Worm (Caenorhabditis elegans) whole organism, early embryonic: Measurements from ENCODE around the gene hlh-10.

Experiments
- F13C5.2 ChIP-seq: sonication (generic microtip); optimal IDR thresholded peaks from 2 replicates; lab custom pipeline; 2017; ENCODE audit warnings: mild to moderate bottlenecking, missing genetic modification characterization, inconsistent platforms, missing compliant biosample characterization
- aly-1 ChIP-seq: sonication (generic microtip); optimal IDR thresholded peaks from 2 replicates; lab custom pipeline; 2016; ENCODE audit warnings: missing genetic modification characterization, missing compliant biosample characterization
- ama-1 ChIP-seq: fragments of 150-350 bp; optimal IDR thresholded peaks from 2 replicates; lab custom pipeline; 2014
- ceh-13 ChIP-seq: fragments of 200-800 bp; sonication (Bioruptor generic); optimal IDR thresholded peaks from 2 replicates; lab custom pipeline; 2018; ENCODE audit warnings: mild to moderate bottlenecking, missing genetic modification characterization, missing compliant biosample characterization
- ceh-36 ChIP-seq: sonication (generic microtip); optimal IDR thresholded peaks from 2 replicates; lab custom pipeline; 2016; ENCODE audit warnings: missing genetic modification characterization, inconsistent platforms, missing compliant biosample characterization
- ets-7 ChIP-seq: sonication (generic microtip); optimal IDR thresholded peaks from 2 replicates; lab custom pipeline; 2016; ENCODE audit warnings: missing genotype, missing genetic modification characterization, missing compliant biosample characterization
- flt-1 ChIP-seq: fragments of 200-800 bp; sonication (Bioruptor generic); IDR thresholded peaks from 2 replicates; pipeline ENCODE4 v1.3.6; 2022; ENCODE audit warnings: missing genetic modification characterization, missing compliant biosample characterization
- hmg-4 ChIP-seq: fragments of 200-800 bp; sonication (Bioruptor generic); optimal IDR thresholded peaks from 2 replicates; lab custom pipeline; 2018; ENCODE audit warnings: mild to moderate bottlenecking, missing genetic modification characterization, missing compliant biosample characterization
- hnd-1 ChIP-seq: sonication (generic microtip); optimal IDR thresholded peaks from 2 replicates; lab custom pipeline; 2016; ENCODE audit warnings: missing genetic modification characterization, missing compliant biosample characterization
- scrt-1 ChIP-seq: fragments of 200-800 bp; sonication (Bioruptor generic); IDR thresholded peaks from 2 replicates; pipeline ENCODE4 v1.3.6; 2022; ENCODE audit warnings: missing genetic modification characterization, missing compliant biosample characterization
- sea-1 ChIP-seq: fragments of 200-800 bp; sonication (Bioruptor generic); conservative IDR thresholded peaks from 2 replicates; pipeline ENCODE4 v1.3.6; 2022; ENCODE audit warnings: missing genetic modification characterization, missing compliant biosample characterization
- tbx-11 ChIP-seq: fragments of 200-800 bp; sonication (Bioruptor generic); IDR thresholded peaks from 2 replicates; pipeline ENCODE4 v1.3.6; 2022; ENCODE audit warnings: missing genetic modification characterization, missing compliant biosample characterization
- tbx-37 ChIP-seq: fragments of 200-800 bp; sonication (Bioruptor generic); conservative IDR thresholded peaks from 2 replicates; pipeline ENCODE4 v1.3.6; 2022; ENCODE audit warnings: missing genetic modification reagents, missing genetic modification characterization, missing compliant biosample characterization
- tra-4 ChIP-seq: sonication (generic microtip); optimal IDR thresholded peaks from 2 replicates; lab custom pipeline; 2017; ENCODE audit warnings: missing genetic modification characterization, missing compliant biosample characterization

ce11 chrV:9255480-9255879 is 26.5 kb downstream of the hlh-10 start:
- no peak for TF ChIP-seq hnd-1 (tag; lab: Kevin White, UChicago)
- no peak for TF ChIP-seq aly-1
- TF ChIP-seq tbx-37 (GFP tag; lab: Robert Waterston, UW) = no peak
- TF ChIP-seq sea-1 (GFP tag; lab: Robert Waterston, UW) = no peak
- no peak for TF ChIP-seq tra-4
- TF ChIP-seq ets-7 (tag; lab: Kevin White, UChicago) = no peak
- TF ChIP-seq scrt-1 (GFP tag; lab: Robert Waterston, UW) = no peak
- TF ChIP-seq ceh-36 (tag; lab: Kevin White, UChicago) = no peak
- TF ChIP-seq tbx-11 (GFP tag; lab: Robert Waterston, UW) = no peak
- TF ChIP-seq ceh-13 (GFP tag; lab: Kevin White, UChicago) = no peak
- TF ChIP-seq flt-1 (GFP tag; lab: Robert Waterston, UW) = no peak
- TF ChIP-seq ama-1 (lab: Kevin White, UChicago) = no peak
- TF ChIP-seq hmg-4 (GFP tag; lab: Kevin White, UChicago) = no peak
- no peak for TF ChIP-seq F13C5.2 (tag; lab: Kevin White, UChicago)
